Worm (Caenorhabditis elegans): ENCODE results near the gene W03C9.1.

DNA sequence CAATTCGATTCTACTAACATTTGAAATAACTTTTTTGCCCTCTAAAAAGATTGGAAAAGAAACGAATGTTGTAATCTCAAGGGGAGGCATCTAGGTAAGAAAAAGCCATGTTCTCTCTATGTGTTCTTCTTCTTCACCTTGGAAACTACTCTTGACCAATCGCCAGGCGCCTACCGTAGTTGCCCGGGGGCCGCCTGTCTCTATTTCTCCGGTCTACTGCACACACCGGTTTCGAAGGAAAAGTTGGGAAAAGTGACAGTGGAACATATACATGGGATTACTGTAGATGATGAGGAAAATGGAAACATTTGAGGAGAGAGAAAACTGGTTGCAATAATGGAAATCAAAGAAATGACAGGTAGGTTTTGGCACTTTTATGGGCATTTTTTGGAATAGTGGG is 35.4 kb downstream of the W03C9.1 start:
- no peak for TF ChIP-seq ZK546.5 (tag; optimal IDR thresholded peaks at IDR 0.05)
- no peak for TF ChIP-seq unc-39 (tag; optimal IDR thresholded peaks at IDR 0.05)
- no peak for TF ChIP-seq R02D3.7 (tag; optimal IDR thresholded peaks at IDR 0.05)
- TF ChIP-seq nhr-23 (tag; optimal IDR thresholded peaks at IDR 0.05), result no peak
- TF ChIP-seq peb-1 (tag; optimal IDR thresholded peaks at IDR 0.05), result no peak
- TF ChIP-seq blmp-1 (tag; optimal IDR thresholded peaks at IDR 0.05; ENCODE audit: insufficient read depth), result no peak
- no peak for TF ChIP-seq nhr-25 (tag; optimal IDR thresholded peaks at IDR 0.05)
- TF ChIP-seq nhr-77 (tag; optimal IDR thresholded peaks at IDR 0.05), result no peak
- TF ChIP-seq ama-1 (optimal IDR thresholded peaks at IDR 0.05), result no peak
- TF ChIP-seq nhr-237 (tag; optimal IDR thresholded peaks at IDR 0.05), result no peak
- no peak for TF ChIP-seq ceh-82 (tag; optimal IDR thresholded peaks at IDR 0.05)

All from whole organism, L2 larva.